Worm (Caenorhabditis elegans): ENCODE data around the gene C39D10.7.

The C39D10.7 gene

DNA sequence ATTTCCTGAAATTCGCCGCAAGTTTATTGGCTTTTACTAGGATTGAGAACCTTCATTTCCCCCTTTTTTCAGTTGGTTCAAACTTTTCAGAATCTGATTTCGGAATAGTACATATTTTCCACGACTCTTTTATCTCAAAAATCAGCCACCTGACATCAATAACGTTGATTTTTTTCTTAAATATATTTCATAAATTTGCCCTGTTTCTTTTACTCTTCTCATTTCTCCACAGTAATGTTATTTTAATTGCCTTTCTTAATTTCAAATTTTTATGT lies 39.3 kb upstream of the C39D10.7 start:
- TF ChIP-seq unc-55 (GFP tag; optimal IDR thresholded peaks at IDR 0.05) = no peak
- no peak for TF ChIP-seq lin-39 (tag; optimal IDR thresholded peaks at IDR 0.05)
- TF ChIP-seq lsy-2 (tag; optimal IDR thresholded peaks at IDR 0.05) = peak in 1 of 2 experiments; percentile 30
- TF ChIP-seq ceh-82 (tag; optimal IDR thresholded peaks at IDR 0.05) = no peak

DNA sequence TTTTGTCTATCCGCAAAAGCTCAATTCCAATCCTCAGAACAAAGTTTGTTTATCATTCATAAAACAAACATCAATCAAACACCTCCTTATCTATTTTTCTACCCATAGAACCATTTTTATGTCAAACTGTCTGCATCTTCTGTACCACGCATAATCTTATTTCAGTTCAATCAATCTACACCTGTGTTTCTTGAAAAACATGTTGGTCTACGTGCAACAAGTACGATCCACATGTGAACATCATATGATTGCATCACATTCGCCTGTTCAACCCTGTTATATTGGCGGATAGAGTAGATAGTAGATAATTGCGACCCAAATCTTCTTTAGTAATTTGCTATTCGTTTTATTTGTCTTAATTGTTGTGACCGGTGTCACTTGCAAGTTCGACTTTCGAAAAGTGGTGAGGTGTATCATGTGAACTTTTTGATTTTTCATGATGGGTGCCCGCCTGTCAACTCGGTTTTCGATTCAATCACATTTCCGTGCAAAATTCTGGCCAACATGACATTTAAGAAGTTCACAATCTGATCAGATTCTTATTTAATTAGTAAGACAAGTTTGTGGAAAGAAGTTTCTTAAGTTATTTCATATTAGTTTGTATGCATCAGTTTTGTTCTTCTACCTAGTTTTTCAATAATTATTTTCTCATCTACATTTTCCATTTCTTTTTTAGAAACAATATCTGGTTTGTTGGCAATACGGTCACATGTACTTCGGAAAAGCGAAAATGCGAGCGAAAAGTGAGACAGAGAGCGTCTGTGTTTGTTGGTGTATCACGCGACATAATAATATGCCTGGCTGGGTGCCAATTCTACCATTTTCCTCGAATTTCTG lies 38.7 kb upstream of the C39D10.7 start:
- TF ChIP-seq ama-1 (optimal IDR thresholded peaks at IDR 0.05) = no peak
- TF ChIP-seq crh-2 (tag; optimal IDR thresholded peaks at IDR 0.05) = peak; percentile 68
- no peak for TF ChIP-seq ztf-1 (GFP tag; conservative IDR thresholded peaks at IDR 0.05)
- TF ChIP-seq sma-3 (GFP tag; optimal IDR thresholded peaks at IDR 0.05) = peak; percentile 66
- no peak for TF ChIP-seq nhr-11 (tag; optimal IDR thresholded peaks at IDR 0.05)
- TF ChIP-seq mab-5 (tag; optimal IDR thresholded peaks at IDR 0.05) = no peak
- no peak for TF ChIP-seq alr-1 (tag; optimal IDR thresholded peaks at IDR 0.05)
- no peak for TF ChIP-seq nhr-12 (tag; optimal IDR thresholded peaks at IDR 0.05)
- no peak for TF ChIP-seq lin-39 (tag; optimal IDR thresholded peaks at IDR 0.05)
- TF ChIP-seq zag-1 (tag; optimal IDR thresholded peaks at IDR 0.05) = no peak
- no peak for TF ChIP-seq ceh-16 (tag; optimal IDR thresholded peaks at IDR 0.05)
- TF ChIP-seq F13H6.1 (tag; optimal IDR thresholded peaks at IDR 0.05) = no peak
- no peak for TF ChIP-seq Y55F3AM.14 (GFP tag; optimal IDR thresholded peaks at IDR 0.05)
- TF ChIP-seq ztf-11 (tag; optimal IDR thresholded peaks at IDR 0.05) = no peak
- TF ChIP-seq dmd-4 (tag; optimal IDR thresholded peaks at IDR 0.05) = no peak
- TF ChIP-seq nhr-129 (tag; optimal IDR thresholded peaks at IDR 0.05) = peak; percentile 99
- no peak for TF ChIP-seq snpc-4 (tag; optimal IDR thresholded peaks at IDR 0.05)
- TF ChIP-seq lin-11 (tag; optimal IDR thresholded peaks at IDR 0.05) = no peak
- no peak for TF ChIP-seq lin-13 (GFP tag; optimal IDR thresholded peaks at IDR 0.05)
- TF ChIP-seq peb-1 (tag; optimal IDR thresholded peaks at IDR 0.05) = no peak
- peak; percentile 91 for TF ChIP-seq nhr-25 (tag; optimal IDR thresholded peaks at IDR 0.05)
- TF ChIP-seq nhr-237 (tag; optimal IDR thresholded peaks at IDR 0.05) = no peak
- no peak for TF ChIP-seq ZK546.5 (tag; optimal IDR thresholded peaks at IDR 0.05)
- TF ChIP-seq unc-39 (tag; optimal IDR thresholded peaks at IDR 0.05) = no peak
- TF ChIP-seq skn-1 (tag; optimal IDR thresholded peaks at IDR 0.05) = no peak
- TF ChIP-seq R02D3.7 (tag; optimal IDR thresholded peaks at IDR 0.05) = no peak
- peak; percentile 83 for TF ChIP-seq sma-9 (GFP tag; optimal IDR thresholded peaks at IDR 0.05)
- no peak for TF ChIP-seq sma-9 (tag; optimal IDR thresholded peaks at IDR 0.05)
- TF ChIP-seq nhr-77 (tag; optimal IDR thresholded peaks at IDR 0.05) = no peak
- no peak for TF ChIP-seq fos-1 (tag; optimal IDR thresholded peaks at IDR 0.05)
- TF ChIP-seq C34F6.9 (tag; optimal IDR thresholded peaks at IDR 0.05) = peak; percentile 13
- TF ChIP-seq aly-2 (tag; optimal IDR thresholded peaks at IDR 0.05) = no peak
- peak; percentile 49 for TF ChIP-seq gmeb-1 (tag; optimal IDR thresholded peaks at IDR 0.05)
- no peak for TF ChIP-seq mdl-1 (tag; optimal IDR thresholded peaks at IDR 0.05)
- TF ChIP-seq elt-1 (tag; optimal IDR thresholded peaks at IDR 0.05) = no peak
- no peak for TF ChIP-seq ceh-82 (tag; optimal IDR thresholded peaks at IDR 0.05)
- no peak for TF ChIP-seq unc-62 (GFP tag; optimal IDR thresholded peaks at IDR 0.05)
- TF ChIP-seq nhr-21 (tag; optimal IDR thresholded peaks at IDR 0.05) = peak; percentile 72
- TF ChIP-seq unc-55 (GFP tag; optimal IDR thresholded peaks at IDR 0.05) = no peak
- TF ChIP-seq mbf-1 (tag; optimal IDR thresholded peaks at IDR 0.05) = no peak
- no peak for TF ChIP-seq nhr-10 (tag; optimal IDR thresholded peaks at IDR 0.05)
- no peak for TF ChIP-seq ztf-4 (tag; optimal IDR thresholded peaks at IDR 0.05)
- no peak for TF ChIP-seq egl-27 (tag; optimal IDR thresholded peaks at IDR 0.05)
- peak; percentile 69 for TF ChIP-seq nhr-6 (tag; optimal IDR thresholded peaks at IDR 0.05)
- peak; percentile 52 for TF ChIP-seq blmp-1 (tag; optimal IDR thresholded peaks at IDR 0.05; ENCODE audit: insufficient read depth)
- TF ChIP-seq sem-4 (tag; optimal IDR thresholded peaks at IDR 0.05) = no peak
- peak in 1 of 2 experiments; percentile 8 for TF ChIP-seq lsy-2 (tag; optimal IDR thresholded peaks at IDR 0.05)
